Fruit fly (Drosophila melanogaster) whole organism, embryonic: ENCODE data around the gene RpL37-1.
A peak's percentile ranks its signal among the peaks of the same experiment; 100 is the strongest.

ENCODE experiments used
- Aef1 ChIP-seq: fragments of 200-800 bp; sonication (Bioruptor generic); IDR thresholded peaks from 3 replicates; pipeline ENCODE4 v1.3.6; 2022; ENCODE audit warnings: missing biosample characterization, missing genetic modification characterization
- Blimp-1 ChIP-seq: fragments of 200-800 bp; sonication (Bioruptor generic); optimal IDR thresholded peaks from 3 replicates; lab custom pipeline; 2018; ENCODE audit warnings: missing biosample characterization, missing genetic modification characterization, mild to moderate bottlenecking, moderate library complexity, missing genetic modification reagents
- BtbVII ChIP-seq: fragments of 200-800 bp; sonication (Bioruptor generic); optimal IDR thresholded peaks from 3 replicates; lab custom pipeline; 2017; ENCODE audit warnings: missing biosample characterization, mild to moderate bottlenecking, missing genetic modification characterization
- CG11085 ChIP-seq: fragments of 200-800 bp; sonication (Bioruptor generic); IDR thresholded peaks from 2 replicates; pipeline ENCODE4 v1.3.6; 2022; ENCODE audit warnings: missing biosample characterization, missing genetic modification characterization
- CG11456 ChIP-seq: fragments of 200-800 bp; sonication (Bioruptor generic); IDR thresholded peaks from 3 replicates; pipeline ENCODE4 v1.3.6; 2022; ENCODE audit warnings: missing biosample characterization, missing genetic modification characterization
- CG11696 ChIP-seq: fragments of 200-800 bp; sonication (Bioruptor generic); IDR thresholded peaks from 2 replicates; pipeline ENCODE4 v1.3.6; 2022; ENCODE audit warnings: missing biosample characterization, missing genetic modification characterization
- CG12071 ChIP-seq: fragments of 200-800 bp; sonication (Bioruptor generic); optimal IDR thresholded peaks from 3 replicates; lab custom pipeline; 2018; ENCODE audit warnings: missing biosample characterization, mild to moderate bottlenecking, missing genetic modification characterization
- CG12219 ChIP-seq: fragments of 200-800 bp; sonication (Bioruptor generic); optimal IDR thresholded peaks from 3 replicates; lab custom pipeline; 2018; ENCODE audit warnings: missing biosample characterization, mild to moderate bottlenecking, missing genetic modification characterization
- CG16813 ChIP-seq: fragments of 200-800 bp; sonication (Bioruptor generic); IDR thresholded peaks from 3 replicates; pipeline ENCODE4 v1.3.6; 2022; ENCODE audit warnings: missing biosample characterization, missing genetic modification characterization; ENCODE audit not compliant: partially characterized antibody
- CG42726 ChIP-seq: fragments of 200-800 bp; sonication (Bioruptor generic); IDR thresholded peaks from 2 replicates; pipeline ENCODE4 v1.3.6; 2022; ENCODE audit warnings: missing biosample characterization, missing genetic modification characterization; ENCODE audit not compliant: partially characterized antibody
- CG4820 ChIP-seq: fragments of 200-800 bp; sonication (Bioruptor generic); optimal IDR thresholded peaks from 3 replicates; lab custom pipeline; 2016; ENCODE audit warnings: missing biosample characterization, missing genetic modification characterization
- CG7839 ChIP-seq: fragments of 200-800 bp; sonication (Bioruptor generic); optimal IDR thresholded peaks from 3 replicates; lab custom pipeline; 2018; ENCODE audit warnings: missing biosample characterization, mild to moderate bottlenecking, missing genetic modification characterization, moderate library complexity
- CG8281 ChIP-seq: fragments of 200-800 bp; sonication (Bioruptor generic); optimal IDR thresholded peaks from 2 replicates; lab custom pipeline; 2018; ENCODE audit warnings: missing biosample characterization, mild to moderate bottlenecking, missing genetic modification characterization, moderate library complexity
- CG9817 ChIP-seq: fragments of 200-800 bp; sonication (Bioruptor generic); optimal IDR thresholded peaks from 2 replicates; lab custom pipeline; 2018; ENCODE audit warnings: missing biosample characterization, mild to moderate bottlenecking, missing genetic modification characterization, moderate library complexity
- Deaf1 ChIP-seq: fragments of 200-800 bp; optimal IDR thresholded peaks from 3 replicates; lab custom pipeline; 2019; ENCODE audit warnings: missing biosample characterization, mild to moderate bottlenecking, missing genetic modification characterization, moderate library complexity
- Dref ChIP-seq: fragments of 200-800 bp; sonication (Bioruptor generic); IDR thresholded peaks from 2 replicates; pipeline ENCODE4 v1.3.6; 2022; ENCODE audit warnings: missing biosample characterization, missing genetic modification characterization
- Jarid2 ChIP-seq: fragments of 200-800 bp; sonication (Bioruptor generic); optimal IDR thresholded peaks from 3 replicates; lab custom pipeline; 2017; ENCODE audit warnings: mild to moderate bottlenecking, missing biosample characterization, missing genetic modification reagents, missing genetic modification characterization
- MTF-1 ChIP-seq: fragments of 200-800 bp; sonication (Bioruptor generic); optimal IDR thresholded peaks from 2 replicates; lab custom pipeline; 2018; ENCODE audit warnings: missing biosample characterization, mild to moderate bottlenecking, missing genetic modification characterization, borderline replicate concordance
- Med ChIP-seq: fragments of 200-800 bp; sonication (Bioruptor generic); peaks from one replicate; lab custom pipeline; 2016; ENCODE audit warnings: missing biosample characterization, missing genetic modification characterization, mild to moderate bottlenecking, inconsistent platforms, moderate library complexity
- NK7.1 ChIP-seq: fragments of 200-800 bp; sonication (Bioruptor generic); optimal IDR thresholded peaks from 3 replicates; lab custom pipeline; 2016; ENCODE audit warnings: missing biosample characterization, missing genetic modification characterization
- Opbp ChIP-seq: fragments of 200-800 bp; sonication (Bioruptor generic); IDR thresholded peaks from 3 replicates; pipeline ENCODE4 v1.3.6; 2022; ENCODE audit warnings: missing biosample characterization, missing genetic modification characterization; ENCODE audit not compliant: partially characterized antibody
- Sin3A ChIP-seq: fragments of >200 bp; optimal IDR thresholded peaks from 2 replicates; lab custom pipeline; 2018
- Sox100B ChIP-seq: fragments of 200-800 bp; sonication (Bioruptor generic); optimal IDR thresholded peaks from 3 replicates; lab custom pipeline; 2018; ENCODE audit warnings: missing biosample characterization, mild to moderate bottlenecking, missing genetic modification characterization
- Trl ChIP-seq, 3 experiments: fragments of >200 bp in 2 of 3; fragments of 200-800 bp in 1 of 3; sonication (Bioruptor generic) in 1 of 3; optimal IDR thresholded peaks; 2 replicates in 1 of 3; 3 replicates in 2 of 3; lab custom pipeline; 2016 to 2017; ENCODE audit warnings: missing biosample characterization in 1 of 3, missing genetic modification characterization in 1 of 3
- bab2 ChIP-seq: fragments of 200-800 bp; sonication (Bioruptor generic); optimal IDR thresholded peaks from 2 replicates; lab custom pipeline; 2016; ENCODE audit warnings: missing biosample characterization, missing genetic modification characterization
- chm ChIP-seq: fragments of 200-800 bp; sonication (Bioruptor generic); IDR thresholded peaks from 2 replicates; pipeline ENCODE4 v1.3.6; 2022; ENCODE audit warnings: missing biosample characterization, missing genetic modification characterization
- ci ChIP-seq: fragments of 200-800 bp; sonication (Bioruptor generic); IDR thresholded peaks from 3 replicates; pipeline ENCODE4 v1.3.6; 2022; ENCODE audit warnings: missing biosample characterization, missing genetic modification characterization
- dm ChIP-seq: fragments of 200-800 bp; sonication (Bioruptor generic); optimal IDR thresholded peaks from 3 replicates; lab custom pipeline; 2016; ENCODE audit warnings: missing biosample characterization, missing genetic modification characterization
- dpn ChIP-seq, 2 experiments: fragments of 200-800 bp; sonication (Bioruptor generic); optimal IDR thresholded peaks; 3 replicates each; lab custom pipeline; 2016; ENCODE audit warnings: missing biosample characterization in 2 of 2, missing genetic modification characterization in 2 of 2
- emc ChIP-seq: fragments of 200-800 bp; sonication (Bioruptor generic); optimal IDR thresholded peaks from 2 replicates; lab custom pipeline; 2016; ENCODE audit warnings: missing biosample characterization, missing genetic modification characterization
- ewg ChIP-seq: fragments of 200-800 bp; sonication (Bioruptor generic); optimal IDR thresholded peaks from 3 replicates; lab custom pipeline; 2017; ENCODE audit warnings: mild to moderate bottlenecking, missing biosample characterization, missing genetic modification reagents, missing genetic modification characterization
- gcm ChIP-seq: fragments of 200-800 bp; sonication (Bioruptor generic); optimal IDR thresholded peaks from 2 replicates; lab custom pipeline; 2019; ENCODE audit warnings: missing biosample characterization, mild to moderate bottlenecking, missing genetic modification characterization, moderate library complexity
- gsb ChIP-seq: fragments of 200-800 bp; sonication (Bioruptor generic); IDR thresholded peaks from 2 replicates; pipeline ENCODE4 v1.3.6; 2022; ENCODE audit warnings: missing biosample characterization, missing genetic modification characterization
- oc ChIP-seq: fragments of 200-800 bp; sonication (Bioruptor generic); optimal IDR thresholded peaks from 2 replicates; lab custom pipeline; 2018; ENCODE audit warnings: missing biosample characterization, mild to moderate bottlenecking, missing genetic modification characterization, moderate library complexity
- scrt ChIP-seq: fragments of 200-800 bp; sonication (Bioruptor generic); optimal IDR thresholded peaks from 2 replicates; lab custom pipeline; 2018; ENCODE audit warnings: missing biosample characterization, mild to moderate bottlenecking, missing genetic modification characterization, moderate library complexity
- sens ChIP-seq: fragments of 200-800 bp; sonication (Bioruptor generic); peaks from one replicate; lab custom pipeline; 2016; ENCODE audit warnings: missing biosample characterization, missing genetic modification characterization
- sens-2 ChIP-seq: fragments of 200-800 bp; sonication (Bioruptor generic); IDR thresholded peaks from 2 replicates; pipeline ENCODE4 v1.3.6; 2022; ENCODE audit warnings: missing biosample characterization, missing genetic modification characterization
- sqz ChIP-seq: fragments of 200-800 bp; sonication (Bioruptor generic); optimal IDR thresholded peaks from 3 replicates; lab custom pipeline; 2018; ENCODE audit warnings: missing biosample characterization, mild to moderate bottlenecking, missing genetic modification characterization
- vvl ChIP-seq: fragments of 200-800 bp; sonication (Bioruptor generic); IDR thresholded peaks from 2 replicates; pipeline ENCODE4 v1.3.6; 2022; ENCODE audit warnings: missing biosample characterization, missing genetic modification characterization
- yki ChIP-seq: fragments of >200 bp; optimal IDR thresholded peaks from 3 replicates; lab custom pipeline; 2018
- zen2 ChIP-seq: fragments of 200-800 bp; sonication (Bioruptor generic); IDR thresholded peaks from 3 replicates; pipeline ENCODE4 v1.3.6; 2022; ENCODE audit warnings: missing biosample characterization, missing genetic modification characterization; ENCODE audit not compliant: partially characterized antibody

RpL37-1 gene

dm6 chrX:15164879-15165278 lies 25.7 kb upstream of the RpL37-1 start:
- TF ChIP-seq chm (GFP tag; lab: Robert Waterston, UW): no peak
- TF ChIP-seq sens (GFP tag; lab: Kevin White, UChicago): peak; percentile 44
- no peak for TF ChIP-seq MTF-1 (GFP tag; lab: Kevin White, UChicago)

dm6 chrX:15163395-15163794 lies 24.2 kb upstream of the RpL37-1 start:
- TF ChIP-seq CG9817 (tag; lab: Kevin White, UChicago) (no peak), gsb (GFP tag; lab: Robert Waterston, UW) (no peak), CG11085 (no peak), CG16813 (GFP tag; lab: Robert Waterston, UW) (no peak), emc (GFP tag; lab: Kevin White, UChicago) (no peak), CG12219 (GFP tag; lab: Kevin White, UChicago) (no peak), dpn (GFP tag; optimal IDR thresholded peaks at IDR 0.05; lab: Kevin White, UChicago) (no peak), CG7839 (tag; lab: Kevin White, UChicago) (no peak), gcm (no peak), CG8281 (tag; lab: Kevin White, UChicago) (no peak), dm (no peak), scrt (GFP tag; lab: Kevin White, UChicago) (no peak), Opbp (GFP tag; lab: Robert Waterston, UW) (no peak), CG11456 (GFP tag; lab: Robert Waterston, UW) (no peak), CG11696 (no peak), ewg (no peak)

- TF ChIP-seq Sin3A (lab: Kevin White, UChicago) (no peak), vvl (peak; percentile 23; the same call in 1 of the 2 replicates), Opbp (GFP tag; lab: Robert Waterston, UW) (0 out of 3 replicates have a peak, but pooled peaks have one; percentile 41), Med (GFP tag; lab: Kevin White, UChicago) (peak; percentile 55), ci (GFP tag; lab: Robert Waterston, UW) (0 out of 3 replicates have a peak, but pooled peaks have one; percentile 13), Jarid2 (GFP tag; lab: Kevin White, UChicago) (peak; percentile 62), sqz (GFP tag; lab: Kevin White, UChicago) (peak; percentile 35), oc (peak; percentile 16), bab2 (GFP tag; lab: Kevin White, UChicago) (no peak), CG12071 (GFP tag; lab: Kevin White, UChicago) (no peak), Blimp-1 (GFP tag; lab: Kevin White, UChicago) (peak; percentile 56), yki (peak; percentile 16), BtbVII (GFP tag; lab: Kevin White, UChicago) (no peak), CG4820 (GFP tag; lab: Kevin White, UChicago) (no peak), Deaf1 (peak; percentile 25), zen2 (GFP tag; lab: Robert Waterston, UW) (0 out of 3 replicates have a peak, but pooled peaks have one; percentile 27), CG42726 (GFP tag; lab: Robert Waterston, UW) (no peak), Dref (GFP tag; lab: Robert Waterston, UW) (no peak), Trl (optimal IDR thresholded peaks at IDR 0.05; lab: Kevin White, UChicago) (peak; percentile 30 to 63), Trl (GFP tag; optimal IDR thresholded peaks at IDR 0.05; lab: Kevin White, UChicago) (no peak), Aef1 (GFP tag; lab: Robert Waterston, UW) (no peak), Sox100B (GFP tag; lab: Kevin White, UChicago) (no peak), NK7.1 (GFP tag; lab: Kevin White, UChicago) (no peak), chm (GFP tag; lab: Robert Waterston, UW) (peak; percentile 33; the same call in 1 of the 2 replicates), sens-2 (GFP tag; lab: Robert Waterston, UW) (no peak)
- TF ChIP-seq, all 482 proteins: peak for 13
Observed at dm6 chrX:15162941-15163340, 23.8 kb upstream of the RpL37-1 start, which contains the start of gene CG9095. Gene CG9095 (minus strand): TSS chrX:15163225.
